Fruit fly (Drosophila melanogaster) whole organism, embryonic: Measurements from ENCODE around the gene CG31468.

Source experiments
- Adf1 ChIP-seq: fragments of 200-800 bp; sonication (Bioruptor generic); IDR thresholded peaks from 2 replicates; pipeline ENCODE4 v1.3.6; 2022; ENCODE audit warnings: missing biosample characterization, missing genetic modification characterization
- CG10366 ChIP-seq: fragments of 200-800 bp; sonication (Bioruptor generic); IDR thresholded peaks from 2 replicates; pipeline ENCODE4 v1.3.6; 2022; ENCODE audit warnings: missing biosample characterization, missing genetic modification characterization
- CG10654 ChIP-seq: fragments of 200-800 bp; sonication (Bioruptor generic); optimal IDR thresholded peaks from 2 replicates; lab custom pipeline; 2016; ENCODE audit warnings: missing biosample characterization, missing genetic modification characterization
- CG11695 ChIP-seq: fragments of 200-800 bp; sonication (Bioruptor generic); IDR thresholded peaks from 3 replicates; pipeline ENCODE4 v1.3.6; 2022; ENCODE audit warnings: missing biosample characterization, missing genetic modification characterization
- CG11723 ChIP-seq: fragments of 200-800 bp; sonication (Bioruptor generic); optimal IDR thresholded peaks from 2 replicates; lab custom pipeline; 2017; ENCODE audit warnings: missing biosample characterization, mild to moderate bottlenecking, missing genetic modification characterization
- CG14050 ChIP-seq: fragments of 200-800 bp; sonication (Bioruptor generic); IDR thresholded peaks from 3 replicates; pipeline ENCODE4 v1.3.6; 2022; ENCODE audit warnings: missing biosample characterization, missing genetic modification characterization
- CG14860 ChIP-seq: fragments of 200-800 bp; sonication (Bioruptor generic); IDR thresholded peaks from 3 replicates; pipeline ENCODE4 v1.3.6; 2022; ENCODE audit warnings: missing biosample characterization, missing genetic modification characterization; ENCODE audit not compliant: partially characterized antibody
- CG15479 ChIP-seq: fragments of 200-800 bp; sonication (Bioruptor generic); optimal IDR thresholded peaks from 3 replicates; lab custom pipeline; 2019; ENCODE audit warnings: missing biosample characterization, mild to moderate bottlenecking, missing genetic modification characterization, moderate library complexity
- CG1603 ChIP-seq: fragments of 200-800 bp; sonication (Bioruptor generic); optimal IDR thresholded peaks from 2 replicates; lab custom pipeline; 2019; ENCODE audit warnings: missing biosample characterization, mild to moderate bottlenecking, missing genetic modification characterization, moderate library complexity
- CG17328 ChIP-seq: fragments of 200-800 bp; sonication (Bioruptor generic); IDR thresholded peaks from 2 replicates; pipeline ENCODE4 v1.3.6; 2022; ENCODE audit warnings: missing biosample characterization, missing genetic modification characterization
- CG17361 ChIP-seq: fragments of 200-800 bp; sonication (Bioruptor generic); IDR thresholded peaks from 3 replicates; pipeline ENCODE4 v1.3.6; 2022; ENCODE audit warnings: missing biosample characterization, missing genetic modification characterization
- CG18764 ChIP-seq: fragments of 200-800 bp; sonication (Bioruptor generic); optimal IDR thresholded peaks from 3 replicates; lab custom pipeline; 2016; ENCODE audit warnings: missing biosample characterization, missing genetic modification characterization
- CG2875 ChIP-seq: fragments of 200-800 bp; sonication (Bioruptor generic); optimal IDR thresholded peaks from 2 replicates; lab custom pipeline; 2017; ENCODE audit warnings: missing biosample characterization, mild to moderate bottlenecking, missing genetic modification characterization, missing genetic modification reagents
- CG30431 ChIP-seq: fragments of 200-800 bp; sonication (Bioruptor generic); optimal IDR thresholded peaks from 2 replicates; lab custom pipeline; 2017; ENCODE audit warnings: missing biosample characterization, missing genetic modification characterization
- CG4617 ChIP-seq: fragments of 200-800 bp; sonication (Bioruptor generic); optimal IDR thresholded peaks from 3 replicates; lab custom pipeline; 2016; ENCODE audit warnings: missing biosample characterization, missing genetic modification characterization, borderline replicate concordance
- CG4730 ChIP-seq: fragments of 200-800 bp; sonication (Bioruptor generic); IDR thresholded peaks from 2 replicates; pipeline ENCODE4 v1.3.6; 2022; ENCODE audit warnings: missing biosample characterization, missing genetic modification characterization
- CG4820 ChIP-seq: fragments of 200-800 bp; sonication (Bioruptor generic); optimal IDR thresholded peaks from 3 replicates; lab custom pipeline; 2016; ENCODE audit warnings: missing biosample characterization, missing genetic modification characterization
- CG6791 ChIP-seq: fragments of 200-800 bp; sonication (Bioruptor generic); IDR thresholded peaks from 3 replicates; pipeline ENCODE4 v1.3.6; 2022; ENCODE audit warnings: missing biosample characterization, missing genetic modification characterization; ENCODE audit not compliant: partially characterized antibody
- CG7357 ChIP-seq: fragments of 200-800 bp; sonication (Bioruptor generic); IDR thresholded peaks from 3 replicates; pipeline ENCODE4 v1.3.6; 2022; ENCODE audit warnings: missing biosample characterization, missing genetic modification characterization
- CG7928 ChIP-seq: fragments of 200-800 bp; sonication (Bioruptor generic); optimal IDR thresholded peaks from 2 replicates; lab custom pipeline; 2017; ENCODE audit warnings: missing biosample characterization, mild to moderate bottlenecking, missing genetic modification characterization
- E2f2 ChIP-seq: fragments of 200-800 bp; sonication (Bioruptor generic); IDR thresholded peaks from 2 replicates; pipeline ENCODE4 v1.3.6; 2022; ENCODE audit warnings: missing biosample characterization, missing genetic modification characterization
- Fer3 ChIP-seq: fragments of 200-800 bp; sonication (Bioruptor generic); optimal IDR thresholded peaks from 2 replicates; lab custom pipeline; 2018; ENCODE audit warnings: missing biosample characterization, mild to moderate bottlenecking, missing genetic modification characterization, moderate library complexity
- Med ChIP-seq: fragments of 200-800 bp; sonication (Bioruptor generic); peaks from one replicate; lab custom pipeline; 2016; ENCODE audit warnings: missing biosample characterization, missing genetic modification characterization, mild to moderate bottlenecking, inconsistent platforms, moderate library complexity
- Oli ChIP-seq: fragments of 200-800 bp; sonication (Bioruptor generic); optimal IDR thresholded peaks from 2 replicates; lab custom pipeline; 2018; ENCODE audit warnings: missing biosample characterization, mild to moderate bottlenecking, missing genetic modification characterization, moderate library complexity
- Pdp1 ChIP-seq, 2 experiments: fragments of 200-800 bp; sonication (Bioruptor generic); optimal IDR thresholded peaks; 3 replicates each; lab custom pipeline; 2016; ENCODE audit warnings: missing biosample characterization in 2 of 2, missing genetic modification characterization in 2 of 2, mild to moderate bottlenecking in 1 of 2, moderate library complexity in 1 of 2
- Ptx1 ChIP-seq: fragments of 200-800 bp; sonication (Bioruptor generic); IDR thresholded peaks from 2 replicates; pipeline ENCODE4 v1.3.6; 2022; ENCODE audit warnings: missing biosample characterization, missing genetic modification characterization
- Scr ChIP-seq: fragments of 200-800 bp; sonication (Bioruptor generic); IDR thresholded peaks from 2 replicates; pipeline ENCODE4 v1.3.6; 2022; ENCODE audit warnings: missing biosample characterization, missing genetic modification characterization; ENCODE audit not compliant: partially characterized antibody
- Sox102F ChIP-seq: fragments of 200-800 bp; sonication (Bioruptor generic); optimal IDR thresholded peaks from 2 replicates; lab custom pipeline; 2018; ENCODE audit warnings: missing biosample characterization, mild to moderate bottlenecking, missing genetic modification characterization, moderate library complexity
- Ssrp ChIP-seq: fragments of 200-800 bp; sonication (Bioruptor generic); optimal IDR thresholded peaks from 2 replicates; lab custom pipeline; 2018; ENCODE audit warnings: missing biosample characterization, mild to moderate bottlenecking, missing genetic modification characterization, moderate library complexity
- Stat92E ChIP-seq, 3 experiments: fragments of >200 bp in 2 of 3; fragments of 200-800 bp in 1 of 3; sonication (Bioruptor generic) in 1 of 3; optimal IDR thresholded peaks; 2 replicates each; lab custom pipeline; 2017 to 2019; ENCODE audit warnings: missing biosample characterization in 3 of 3, missing genetic modification characterization in 3 of 3, mild to moderate bottlenecking in 1 of 3, moderate library complexity in 1 of 3
- Usf ChIP-seq: fragments of 200-800 bp; sonication (Bioruptor generic); optimal IDR thresholded peaks from 2 replicates; lab custom pipeline; 2017; ENCODE audit warnings: missing genotype, missing biosample characterization, missing genetic modification characterization
- ac ChIP-seq: fragments of 200-800 bp; sonication (Bioruptor generic); optimal IDR thresholded peaks from 3 replicates; lab custom pipeline; 2017; ENCODE audit warnings: missing biosample characterization, mild to moderate bottlenecking, missing genetic modification characterization
- amos ChIP-seq: fragments of 200-800 bp; sonication (Bioruptor generic); IDR thresholded peaks from 2 replicates; pipeline ENCODE4 v1.3.6; 2022; ENCODE audit warnings: missing biosample characterization, missing genetic modification characterization; ENCODE audit not compliant: partially characterized antibody
- cato ChIP-seq: fragments of 200-800 bp; sonication (Bioruptor generic); optimal IDR thresholded peaks from 2 replicates; lab custom pipeline; 2016; ENCODE audit warnings: missing biosample characterization, missing genetic modification characterization, borderline replicate concordance
- chif ChIP-seq, 2 experiments: fragments of 200-800 bp; sonication (Bioruptor generic); optimal IDR thresholded peaks; 3 replicates each; lab custom pipeline; 2016; ENCODE audit warnings: missing biosample characterization in 2 of 2, missing genetic modification characterization in 2 of 2
- ci ChIP-seq: fragments of 200-800 bp; sonication (Bioruptor generic); IDR thresholded peaks from 3 replicates; pipeline ENCODE4 v1.3.6; 2022; ENCODE audit warnings: missing biosample characterization, missing genetic modification characterization
- jing ChIP-seq: fragments of 200-800 bp; sonication (Bioruptor generic); optimal IDR thresholded peaks from 2 replicates; lab custom pipeline; 2018; ENCODE audit warnings: missing biosample characterization, mild to moderate bottlenecking, missing genetic modification characterization
- kah ChIP-seq: fragments of 200-800 bp; sonication (Bioruptor generic); optimal IDR thresholded peaks from 2 replicates; lab custom pipeline; 2018; ENCODE audit warnings: missing biosample characterization, mild to moderate bottlenecking, missing genetic modification characterization
- nerfin-2 ChIP-seq: fragments of 200-800 bp; sonication (Bioruptor generic); IDR thresholded peaks from 2 replicates; pipeline ENCODE4 v1.3.6; 2022; ENCODE audit warnings: missing biosample characterization, missing genetic modification characterization; ENCODE audit not compliant: partially characterized antibody
- nmo ChIP-seq: fragments of 200-800 bp; sonication (Bioruptor generic); optimal IDR thresholded peaks from 2 replicates; lab custom pipeline; 2018; ENCODE audit warnings: missing biosample characterization, mild to moderate bottlenecking, missing genetic modification characterization, moderate library complexity
- onecut ChIP-seq: fragments of 200-800 bp; sonication (Bioruptor generic); IDR thresholded peaks from 2 replicates; pipeline ENCODE4 v1.3.6; 2022; ENCODE audit warnings: missing biosample characterization, missing genetic modification characterization
- otp ChIP-seq: fragments of 200-800 bp; sonication (Bioruptor generic); IDR thresholded peaks from 3 replicates; pipeline ENCODE4, ENCODE4 v1.3.6; 2022; ENCODE audit warnings: missing biosample characterization, missing genetic modification characterization
- pzg ChIP-seq: fragments of 200-800 bp; sonication (Bioruptor generic); optimal IDR thresholded peaks from 3 replicates; lab custom pipeline; 2018; ENCODE audit warnings: missing biosample characterization, mild to moderate bottlenecking, missing genetic modification characterization, moderate library complexity
- sens ChIP-seq: fragments of 200-800 bp; sonication (Bioruptor generic); peaks from one replicate; lab custom pipeline; 2016; ENCODE audit warnings: missing biosample characterization, missing genetic modification characterization
- tx ChIP-seq: fragments of 200-800 bp; sonication (Bioruptor generic); optimal IDR thresholded peaks from 2 replicates; lab custom pipeline; 2016; ENCODE audit warnings: missing biosample characterization, missing genetic modification characterization
- unpg ChIP-seq: fragments of 200-800 bp; sonication (Bioruptor generic); optimal IDR thresholded peaks from 3 replicates; lab custom pipeline; 2018; ENCODE audit warnings: missing biosample characterization, mild to moderate bottlenecking, missing genetic modification characterization, moderate library complexity
- usp ChIP-seq: fragments of >200 bp; optimal IDR thresholded peaks from 2 replicates; lab custom pipeline; 2017; ENCODE audit warnings: missing biosample characterization, missing genetic modification characterization
- zen2 ChIP-seq: fragments of 200-800 bp; sonication (Bioruptor generic); IDR thresholded peaks from 3 replicates; pipeline ENCODE4 v1.3.6; 2022; ENCODE audit warnings: missing biosample characterization, missing genetic modification characterization; ENCODE audit not compliant: partially characterized antibody

The CG31468 gene

dm6 chr3R:23659598-23659997 lies 40.6 kb downstream of the CG31468 start (continued):
- TF ChIP-seq unpg: peak; percentile 37
- TF ChIP-seq Pdp1 (GFP tag; optimal IDR thresholded peaks at IDR 0.05; lab: Kevin White, UChicago): no peak
- TF ChIP-seq Scr (GFP tag; lab: Robert Waterston, UW): no peak
- TF ChIP-seq Adf1 (GFP tag; lab: Robert Waterston, UW): no peak
- TF ChIP-seq CG10654 (GFP tag; lab: Kevin White, UChicago): no peak
- TF ChIP-seq Usf (GFP tag; lab: Kevin White, UChicago): no peak
- no peak for TF ChIP-seq CG4730 (GFP tag; lab: Robert Waterston, UW)
- no peak for TF ChIP-seq pzg (GFP tag; lab: Kevin White, UChicago)
- TF ChIP-seq Oli (tag; lab: Kevin White, UChicago): no peak
- peak; percentile 18 for TF ChIP-seq Ssrp (tag; lab: Kevin White, UChicago)
- no peak for TF ChIP-seq CG15479 (GFP tag; lab: Kevin White, UChicago)
- no peak for TF ChIP-seq CG14050 (GFP tag; lab: Robert Waterston, UW)
- TF ChIP-seq Sox102F: peak; percentile 65
- no peak for TF ChIP-seq E2f2
- no peak for TF ChIP-seq otp (GFP tag; lab: Robert Waterston, UW)
- TF ChIP-seq chif (GFP tag; optimal IDR thresholded peaks at IDR 0.05; lab: Kevin White, UChicago): no peak
- no peak for TF ChIP-seq CG4820
- TF ChIP-seq CG10366: no peak
- TF ChIP-seq CG1603 (tag; lab: Kevin White, UChicago): no peak
- peak; percentile 10 for TF ChIP-seq nmo
- no peak for TF ChIP-seq ac
- no peak for TF ChIP-seq jing (GFP tag; lab: Kevin White, UChicago)
- TF ChIP-seq kah: no peak
- TF ChIP-seq CG17328 (GFP tag; lab: Robert Waterston, UW): no peak
- TF ChIP-seq usp: no peak
- peak; percentile 63 for TF ChIP-seq sens (GFP tag; lab: Kevin White, UChicago)
- TF ChIP-seq CG4617 (GFP tag; lab: Kevin White, UChicago): no peak
- TF ChIP-seq CG18764 (GFP tag; lab: Kevin White, UChicago): no peak
- TF ChIP-seq zen2 (GFP tag; lab: Robert Waterston, UW): no peak
- TF ChIP-seq CG2875 (GFP tag; lab: Kevin White, UChicago): no peak
- TF ChIP-seq amos (GFP tag; lab: Robert Waterston, UW): no peak
- no peak for TF ChIP-seq CG11723 (GFP tag; lab: Kevin White, UChicago)
- TF ChIP-seq cato (GFP tag; lab: Kevin White, UChicago): no peak
- TF ChIP-seq tx (GFP tag; lab: Kevin White, UChicago): no peak
- no peak for TF ChIP-seq nerfin-2 (GFP tag; lab: Robert Waterston, UW)
- no peak for TF ChIP-seq Fer3 (tag; lab: Kevin White, UChicago)
- 0 out of 3 replicates have a peak, but pooled peaks have one; percentile 20 for TF ChIP-seq CG17361 (GFP tag; lab: Robert Waterston, UW)

dm6 chr3R:23658948-23659347 lies 41.2 kb downstream of the CG31468 start:
- TF ChIP-seq CG6791 (GFP tag; lab: Robert Waterston, UW) (no peak), CG14860 (GFP tag; lab: Robert Waterston, UW) (no peak), CG30431 (GFP tag; lab: Kevin White, UChicago) (no peak), CG7357 (GFP tag; lab: Robert Waterston, UW) (no peak), ci (GFP tag; lab: Robert Waterston, UW) (no peak), CG11695 (GFP tag; lab: Robert Waterston, UW) (no peak), Med (no peak), Stat92E (GFP tag; optimal IDR thresholded peaks at IDR 0.05; lab: Kevin White, UChicago) (no peak), Ptx1 (GFP tag; lab: Robert Waterston, UW) (no peak), CG7928 (GFP tag; lab: Kevin White, UChicago) (no peak), onecut (GFP tag; lab: Robert Waterston, UW) (no peak)
- TF ChIP-seq, all 482 proteins: peak for 0
